Fruit fly (Drosophila melanogaster): ENCODE data around the gene CG44815.

The CG44815 gene

DNA sequence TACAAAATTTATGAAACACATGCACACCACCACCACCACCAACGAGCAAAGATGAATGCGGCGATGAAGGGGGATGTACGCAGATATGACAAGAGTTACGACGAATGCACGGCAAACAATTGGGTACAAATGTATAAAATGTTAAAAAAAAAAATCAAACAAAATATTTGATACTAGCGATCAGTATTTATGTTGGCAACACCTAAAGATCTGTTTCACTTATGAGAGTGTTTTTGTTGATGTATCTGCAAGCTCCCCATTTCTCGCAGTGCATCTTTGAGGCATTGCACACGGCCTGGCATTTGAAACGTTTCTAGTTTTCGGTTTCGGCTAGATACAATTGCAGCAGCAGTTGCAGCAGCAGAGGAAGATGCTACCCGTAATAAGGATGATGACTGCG, 40.8 kb upstream of the CG44815 start (continued):
- TF ChIP-seq dati (GFP tag; IDR thresholded peaks at IDR 0.05) = peak; percentile 69
- TF ChIP-seq CG10147 (GFP tag; optimal IDR thresholded peaks at IDR 0.05) = peak; percentile 3
- peak; percentile 95 for TF ChIP-seq Med (GFP tag)
- TF ChIP-seq CG4854 (GFP tag; optimal IDR thresholded peaks at IDR 0.05) = no peak
- TF ChIP-seq sens (GFP tag) = peak; percentile 98
- TF ChIP-seq CG17912 (GFP tag; optimal IDR thresholded peaks at IDR 0.05) = no peak
- no peak for TF ChIP-seq Hand (GFP tag; optimal IDR thresholded peaks at IDR 0.05)
- no peak for TF ChIP-seq run (tag; optimal IDR thresholded peaks at IDR 0.05)
- TF ChIP-seq CG7556 (GFP tag; optimal IDR thresholded peaks at IDR 0.05) = peak; percentile 73
- no peak for TF ChIP-seq sna (GFP tag; IDR thresholded peaks at IDR 0.05; ENCODE audit: partially characterized antibody)
- no peak for TF ChIP-seq Sry-β (GFP tag; optimal IDR thresholded peaks at IDR 0.05)
- peak; percentile 53 for TF ChIP-seq HLH54F (GFP tag; optimal IDR thresholded peaks at IDR 0.05)
- TF ChIP-seq CG4282 (GFP tag; optimal IDR thresholded peaks at IDR 0.05) = no peak
- TF ChIP-seq CG5245 (GFP tag; optimal IDR thresholded peaks at IDR 0.05) = peak; percentile 75
- no peak for TF ChIP-seq ftz-f1 (GFP tag; optimal IDR thresholded peaks at IDR 0.05)
- peak; percentile 33 for TF ChIP-seq Hmr (GFP tag; optimal IDR thresholded peaks at IDR 0.05)
- peak; percentile 71 for TF ChIP-seq CG10654 (GFP tag; optimal IDR thresholded peaks at IDR 0.05)
- TF ChIP-seq CG12744 (GFP tag; optimal IDR thresholded peaks at IDR 0.05) = peak; percentile 9
- no peak for TF ChIP-seq CG6765 (GFP tag; optimal IDR thresholded peaks at IDR 0.05)
- peak; percentile 65 for TF ChIP-seq lab (GFP tag; optimal IDR thresholded peaks at IDR 0.05)
- no peak for TF ChIP-seq CG43689 (GFP tag; IDR thresholded peaks at IDR 0.05)
- peak; percentile 66 for TF ChIP-seq CG12942 (GFP tag; optimal IDR thresholded peaks at IDR 0.05)
- no peak for TF ChIP-seq psq (GFP tag; optimal IDR thresholded peaks at IDR 0.05)
- TF ChIP-seq CG8944 (GFP tag; optimal IDR thresholded peaks at IDR 0.05) = peak; percentile 72
- TF ChIP-seq sisA (GFP tag; IDR thresholded peaks at IDR 0.05) = peak; percentile 82
- TF ChIP-seq gce (GFP tag; IDR thresholded peaks at IDR 0.05) = peak; percentile 55; the same call in 1 of the 3 replicates
- TF ChIP-seq Tbp (GFP tag; optimal IDR thresholded peaks at IDR 0.05) = no peak
- peak; percentile 1 for TF ChIP-seq TFAM (GFP tag; optimal IDR thresholded peaks at IDR 0.05)
- no peak for TF ChIP-seq Bteb2 (GFP tag; optimal IDR thresholded peaks at IDR 0.05)
- TF ChIP-seq zfh1 (GFP tag; IDR thresholded peaks at IDR 0.05) = peak; percentile 91
- no peak for TF ChIP-seq Hmx (GFP tag; optimal IDR thresholded peaks at IDR 0.05)
- TF ChIP-seq inv (GFP tag; IDR thresholded peaks at IDR 0.05; ENCODE audit: partially characterized antibody) = no peak
- TF ChIP-seq wor (GFP tag; IDR thresholded peaks at IDR 0.05) = peak; percentile 68; the same call in 1 of the 2 replicates
- TF ChIP-seq Eip74EF (GFP tag; optimal IDR thresholded peaks at IDR 0.05) = peak in 1 of 2 experiments; percentile 33
- TF ChIP-seq tll (GFP tag; optimal IDR thresholded peaks at IDR 0.05) = no peak
- no peak for TF ChIP-seq Fer2 (tag; optimal IDR thresholded peaks at IDR 0.05)
- TF ChIP-seq Mrtf (GFP tag; IDR thresholded peaks at IDR 0.05) = peak; percentile 74
- peak; percentile 52 for TF ChIP-seq D19A (tag; optimal IDR thresholded peaks at IDR 0.05)
- TF ChIP-seq CG11398 (GFP tag; optimal IDR thresholded peaks at IDR 0.05) = peak; percentile 54
- peak; percentile 34 for TF ChIP-seq scrt (GFP tag; optimal IDR thresholded peaks at IDR 0.05)
- peak; percentile 79 for TF ChIP-seq pnt (GFP tag; optimal IDR thresholded peaks at IDR 0.05)
- TF ChIP-seq otp (GFP tag; IDR thresholded peaks at IDR 0.05) = peak; percentile 74; the same call in 2 of the 3 replicates
- TF ChIP-seq CG10959 (GFP tag; IDR thresholded peaks at IDR 0.05) = peak; percentile 76
- TF ChIP-seq CG9817 (tag; optimal IDR thresholded peaks at IDR 0.05) = peak; percentile 51
- peak; percentile 77 for TF ChIP-seq Awh (GFP tag; IDR thresholded peaks at IDR 0.05)
- peak; percentile 58 for TF ChIP-seq CG3065 (GFP tag; optimal IDR thresholded peaks at IDR 0.05)
- peak; percentile 63 for TF ChIP-seq CG16815 (GFP tag; optimal IDR thresholded peaks at IDR 0.05)
- peak; percentile 26 for TF ChIP-seq CG10462 (GFP tag; optimal IDR thresholded peaks at IDR 0.05)
- TF ChIP-seq sim (GFP tag; IDR thresholded peaks at IDR 0.05) = peak; percentile 64; the same call in 1 of the 2 replicates
- TF ChIP-seq eyg (GFP tag; optimal IDR thresholded peaks at IDR 0.05) = peak; percentile 32
- TF ChIP-seq Dbx (GFP tag; IDR thresholded peaks at IDR 0.05) = no peak
